Worm (Caenorhabditis elegans) whole organism, midembryonic: ENCODE results near the gene F17C11.13.

Source experiments
- T22C8.4 ChIP-seq: fragments of 200-800 bp; sonication (Bioruptor generic); IDR thresholded peaks from 2 replicates; pipeline ENCODE4 v1.3.6; 2022; ENCODE audit warnings: missing genetic modification characterization, missing compliant biosample characterization
- cog-1 ChIP-seq: sonication (generic microtip); optimal IDR thresholded peaks from 2 replicates; lab custom pipeline; 2016; ENCODE audit warnings: missing genetic modification characterization, missing compliant biosample characterization
- flt-1 ChIP-seq: fragments of 200-800 bp; sonication (Bioruptor generic); IDR thresholded peaks from 2 replicates; pipeline ENCODE4 v1.3.6; 2022; ENCODE audit warnings: missing genetic modification characterization, missing compliant biosample characterization
- klf-2 ChIP-seq: fragments of 200-800 bp; sonication (Bioruptor generic); conservative IDR thresholded peaks from 2 replicates; pipeline ENCODE4 v1.3.6; 2022; ENCODE audit warnings: missing genetic modification reagents, missing genetic modification characterization, missing compliant biosample characterization
- med-1 ChIP-seq: sonication (generic microtip); optimal IDR thresholded peaks from 2 replicates; lab custom pipeline; 2017; ENCODE audit warnings: missing genetic modification characterization, mild to moderate bottlenecking, missing compliant biosample characterization, antibody characterized with exemption, missing genetic modification reagents; ENCODE audit not compliant: insufficient read depth
- ref-1 ChIP-seq: fragments of 200-800 bp; sonication (Bioruptor generic); conservative IDR thresholded peaks from 2 replicates; pipeline ENCODE4 v1.3.6; 2022; ENCODE audit warnings: missing genetic modification reagents, missing genetic modification characterization, missing compliant biosample characterization
- ztf-23 ChIP-seq: fragments of 200-800 bp; sonication (Bioruptor generic); IDR thresholded peaks from 2 replicates; pipeline ENCODE4 v1.3.6; 2022; ENCODE audit warnings: missing genetic modification reagents, missing genetic modification characterization, missing compliant biosample characterization
- ztf-29 ChIP-seq: fragments of 200-800 bp; sonication (Bioruptor generic); IDR thresholded peaks from 2 replicates; pipeline ENCODE4 v1.3.6; 2022; ENCODE audit warnings: missing genetic modification reagents, missing genetic modification characterization, missing compliant biosample characterization

- TF ChIP-seq ztf-23 (GFP tag; lab: Robert Waterston, UW), result no peak
- no peak for TF ChIP-seq ref-1 (GFP tag; lab: Robert Waterston, UW)
- no peak for TF ChIP-seq flt-1 (GFP tag; lab: Robert Waterston, UW)
- TF ChIP-seq ztf-29, result no peak
- no peak for TF ChIP-seq klf-2 (GFP tag; lab: Robert Waterston, UW)
- TF ChIP-seq T22C8.4 (GFP tag; lab: Robert Waterston, UW), result no peak
- TF ChIP-seq cog-1, result no peak
- TF ChIP-seq med-1, result no peak
Observed at ce11 chrV:10936681-10937080, 19.0 kb upstream of the F17C11.13 start, which contains the start of gene F17C11.12.
